Worm (Caenorhabditis elegans) whole organism, dauer: ENCODE measurements around the gene clk-2.

Experiments used
- unc-62 ChIP-seq: sonication (generic microtip); optimal IDR thresholded peaks from 2 replicates; lab custom pipeline; 2017; ENCODE audit warnings: missing biosample characterization, missing genetic modification reagents, missing genetic modification characterization

Gene clk-2

ce11 chrIII:7518424-7518823 is at the start of gene clk-2:
Gene clk-2, minus strand, starts transcription at chrIII:7518524.
- no peak for TF ChIP-seq unc-62 (GFP tag; lab: Kevin White, UChicago)

- TF ChIP-seq unc-62 (GFP tag; lab: Kevin White, UChicago): no peak
Observed at ce11 chrIII:7566098-7566497, 47.8 kb upstream of the clk-2 start, which contains the start of gene ttr-32. Gene ttr-32, plus strand, starts transcription at chrIII:7566411.

- TF ChIP-seq unc-62 (GFP tag; lab: Kevin White, UChicago): no peak
Observed at ce11 chrIII:7565247-7565646, 46.9 kb upstream of the clk-2 start, which contains the start of gene ttr-8. Gene ttr-8, minus strand, starts transcription at chrIII:7565347.

- TF ChIP-seq unc-62 (GFP tag; lab: Kevin White, UChicago): no peak
Observed at ce11 chrIII:7561872-7562271, 43.5 kb upstream of the clk-2 start, which contains the start of gene lgc-12. Gene lgc-12, plus strand, starts transcription at chrIII:7562172.

ce11 chrIII:7559869-7560268 is 41.5 kb upstream of the clk-2 start:
- no peak for TF ChIP-seq unc-62 (GFP tag; lab: Kevin White, UChicago)

- no peak for TF ChIP-seq unc-62 (GFP tag; lab: Kevin White, UChicago)
Observed at ce11 chrIII:7558658-7559057, 40.3 kb upstream of the clk-2 start.

ce11 chrIII:7557930-7558470 is 39.7 kb upstream of the clk-2 start:
- no peak for TF ChIP-seq unc-62 (GFP tag; lab: Kevin White, UChicago)

- TF ChIP-seq unc-62 (GFP tag; lab: Kevin White, UChicago): no peak
Observed at ce11 chrIII:7555360-7555759, 37.0 kb upstream of the clk-2 start, which contains the start of gene ceh-13. Gene ceh-13, plus strand, starts transcription at chrIII:7555660.

ce11 chrIII:7554697-7555145 is 36.4 kb upstream of the clk-2 start:
- no peak for TF ChIP-seq unc-62 (GFP tag; lab: Kevin White, UChicago)

ce11 chrIII:7553693-7554226 is 35.4 kb upstream of the clk-2 start:
- no peak for TF ChIP-seq unc-62 (GFP tag; lab: Kevin White, UChicago)

ce11 chrIII:7552859-7553258 is 34.5 kb upstream of the clk-2 start:
- no peak for TF ChIP-seq unc-62 (GFP tag; lab: Kevin White, UChicago)

- no peak for TF ChIP-seq unc-62 (GFP tag; lab: Kevin White, UChicago)
Observed at ce11 chrIII:7550979-7551378, 32.7 kb upstream of the clk-2 start.

ce11 chrIII:7548963-7549362 is 30.6 kb upstream of the clk-2 start:
- TF ChIP-seq unc-62 (GFP tag; lab: Kevin White, UChicago): no peak

ce11 chrIII:7545189-7545588 is 26.9 kb upstream of the clk-2 start:
- TF ChIP-seq unc-62 (GFP tag; lab: Kevin White, UChicago): no peak

ce11 chrIII:7544211-7544610 is 25.9 kb upstream of the clk-2 start:
- TF ChIP-seq unc-62 (GFP tag; lab: Kevin White, UChicago): no peak

- no peak for TF ChIP-seq unc-62 (GFP tag; lab: Kevin White, UChicago)
Observed at ce11 chrIII:7542037-7542436, 23.7 kb upstream of the clk-2 start.

ce11 chrIII:7536559-7536958 is 18.2 kb upstream of the clk-2 start, which contains the start of gene lin-39:
Gene lin-39, minus strand, starts transcription at chrIII:7536632.
- TF ChIP-seq unc-62 (GFP tag; lab: Kevin White, UChicago): no peak
